Worm (Caenorhabditis elegans) whole organism, L2 larva: ENCODE results near the gene klp-19.

Source experiments
- C34F6.9 ChIP-seq: fragments of 150-350 bp; optimal IDR thresholded peaks from 2 replicates; lab custom pipeline; 2014; ENCODE audit warnings: missing biosample characterization, missing genetic modification characterization
- F13H6.1 ChIP-seq: sonication (generic microtip); optimal IDR thresholded peaks from 2 replicates; lab custom pipeline; 2016; ENCODE audit warnings: missing genetic modification characterization, missing compliant biosample characterization
- R02D3.7 ChIP-seq: fragments of 150-350 bp; optimal IDR thresholded peaks from 2 replicates; lab custom pipeline; 2014; ENCODE audit warnings: missing biosample characterization, missing genetic modification characterization
- Y55F3AM.14 ChIP-seq: fragments of 200-800 bp; sonication (Bioruptor generic); optimal IDR thresholded peaks from 2 replicates; lab custom pipeline; 2018; ENCODE audit warnings: mild to moderate bottlenecking, missing genetic modification characterization, missing compliant biosample characterization
- alr-1 ChIP-seq: fragments of 150-350 bp; optimal IDR thresholded peaks from 2 replicates; lab custom pipeline; 2014; ENCODE audit warnings: missing biosample characterization, missing genetic modification characterization
- ama-1 ChIP-seq: fragments of 150-350 bp; optimal IDR thresholded peaks from 2 replicates; lab custom pipeline; 2018; ENCODE audit warnings: inconsistent platforms
- blmp-1 ChIP-seq: sonication (generic microtip); optimal IDR thresholded peaks from 2 replicates; lab custom pipeline; 2017; ENCODE audit warnings: missing genetic modification characterization, mild to moderate bottlenecking, missing compliant biosample characterization, antibody characterized with exemption, moderate library complexity; ENCODE audit not compliant: insufficient read depth
- ceh-16 ChIP-seq: fragments of 150-350 bp; optimal IDR thresholded peaks from 2 replicates; lab custom pipeline; 2014; ENCODE audit warnings: missing biosample characterization, missing genetic modification characterization
- ceh-82 ChIP-seq: fragments of 150-350 bp; optimal IDR thresholded peaks from 2 replicates; lab custom pipeline; 2014; ENCODE audit warnings: missing biosample characterization, missing genetic modification characterization
- crh-2 ChIP-seq: sonication (generic microtip); optimal IDR thresholded peaks from 2 replicates; lab custom pipeline; 2017; ENCODE audit warnings: missing biosample characterization, missing genetic modification characterization
- egl-27 ChIP-seq: sonication (generic microtip); optimal IDR thresholded peaks from 3 replicates; lab custom pipeline; 2017; ENCODE audit warnings: missing biosample characterization, missing genetic modification reagents, missing genetic modification characterization
- elt-1 ChIP-seq: fragments of 150-350 bp; optimal IDR thresholded peaks from 2 replicates; lab custom pipeline; 2014; ENCODE audit warnings: missing biosample characterization, missing genetic modification characterization
- fos-1 ChIP-seq: fragments of 150-350 bp; optimal IDR thresholded peaks from 2 replicates; lab custom pipeline; 2014; ENCODE audit warnings: missing biosample characterization, missing genetic modification characterization
- gmeb-1 ChIP-seq: fragments of 150-350 bp; optimal IDR thresholded peaks from 2 replicates; lab custom pipeline; 2014; ENCODE audit warnings: missing biosample characterization, missing genetic modification characterization
- lin-11 ChIP-seq: fragments of 150-350 bp; sonication (generic microtip); optimal IDR thresholded peaks from 2 replicates; lab custom pipeline; 2014; ENCODE audit warnings: missing biosample characterization, missing genetic modification characterization, inconsistent platforms, mixed read lengths
- lin-13 ChIP-seq: fragments of 150-350 bp; optimal IDR thresholded peaks from 2 replicates; lab custom pipeline; 2014; ENCODE audit warnings: missing biosample characterization, missing genetic modification reagents, missing genetic modification characterization
- lin-39 ChIP-seq: fragments of 150-350 bp; optimal IDR thresholded peaks from 2 replicates; lab custom pipeline; 2014; ENCODE audit warnings: missing biosample characterization, missing genetic modification reagents, missing genetic modification characterization
- lsy-2 ChIP-seq, 2 experiments: fragments of 150-350 bp in 1 of 2; sonication (generic microtip) in 1 of 2; optimal IDR thresholded peaks; 2 replicates each; lab custom pipeline; 2014 to 2017; ENCODE audit warnings: missing biosample characterization in 2 of 2, missing genetic modification characterization in 2 of 2
- mab-5 ChIP-seq: fragments of 150-350 bp; optimal IDR thresholded peaks from 2 replicates; lab custom pipeline; 2014; ENCODE audit warnings: missing biosample characterization, missing genetic modification characterization
- mdl-1 ChIP-seq, 2 experiments: fragments of 150-350 bp in 1 of 2; sonication (generic microtip) in 1 of 2; optimal IDR thresholded peaks; 2 replicates each; lab custom pipeline; 2017; ENCODE audit warnings: missing biosample characterization in 2 of 2, missing genetic modification characterization in 2 of 2
- nhr-10 ChIP-seq: sonication (generic microtip); optimal IDR thresholded peaks from 2 replicates; lab custom pipeline; 2017; ENCODE audit warnings: missing biosample characterization, missing genetic modification characterization
- nhr-11 ChIP-seq: fragments of 150-350 bp; optimal IDR thresholded peaks from 2 replicates; lab custom pipeline; 2014; ENCODE audit warnings: missing biosample characterization, missing genetic modification characterization
- nhr-12 ChIP-seq: fragments of 150-350 bp; optimal IDR thresholded peaks from 2 replicates; lab custom pipeline; 2014; ENCODE audit warnings: missing biosample characterization, missing genetic modification characterization
- nhr-129 ChIP-seq: fragments of 150-350 bp; optimal IDR thresholded peaks from 2 replicates; lab custom pipeline; 2014; ENCODE audit warnings: missing biosample characterization, missing genetic modification characterization
- nhr-21 ChIP-seq: fragments of 150-350 bp; optimal IDR thresholded peaks from 2 replicates; lab custom pipeline; 2014; ENCODE audit warnings: missing biosample characterization, missing genetic modification characterization
- nhr-23 ChIP-seq: fragments of 150-350 bp; optimal IDR thresholded peaks from 2 replicates; lab custom pipeline; 2014; ENCODE audit warnings: missing biosample characterization, missing genetic modification reagents, missing genetic modification characterization
- nhr-237 ChIP-seq: fragments of 150-350 bp; optimal IDR thresholded peaks from 2 replicates; lab custom pipeline; 2014; ENCODE audit warnings: missing biosample characterization, missing genetic modification characterization
- nhr-25 ChIP-seq: fragments of 150-350 bp; sonication (generic microtip); optimal IDR thresholded peaks from 3 replicates; lab custom pipeline; 2014; ENCODE audit warnings: missing biosample characterization, missing genetic modification characterization
- nhr-6 ChIP-seq: fragments of 150-350 bp; optimal IDR thresholded peaks from 2 replicates; lab custom pipeline; 2014; ENCODE audit warnings: missing biosample characterization, missing genetic modification characterization
- nhr-77 ChIP-seq: fragments of 150-350 bp; optimal IDR thresholded peaks from 2 replicates; lab custom pipeline; 2014; ENCODE audit warnings: missing biosample characterization, missing genetic modification characterization
- sem-4 ChIP-seq: fragments of 150-350 bp; optimal IDR thresholded peaks from 2 replicates; lab custom pipeline; 2014; ENCODE audit warnings: missing biosample characterization, missing genetic modification reagents, missing genetic modification characterization
- skn-1 ChIP-seq: sonication (generic microtip); optimal IDR thresholded peaks from 2 replicates; lab custom pipeline; 2017; ENCODE audit warnings: missing biosample characterization, missing genetic modification characterization
- sma-3 ChIP-seq: sonication (generic microtip); optimal IDR thresholded peaks from 2 replicates; lab custom pipeline; 2016; ENCODE audit warnings: missing genetic modification reagents, missing genetic modification characterization, missing compliant biosample characterization
- sma-9 ChIP-seq, 2 experiments: fragments of 150-350 bp in 1 of 2; sonication (generic microtip) in 1 of 2; optimal IDR thresholded peaks; 2 replicates each; lab custom pipeline; 2014 to 2016; ENCODE audit warnings: missing genetic modification characterization in 2 of 2, mild to moderate bottlenecking in 1 of 2, missing biosample characterization in 1 of 2, missing compliant biosample characterization in 1 of 2, missing genetic modification reagents in 1 of 2, moderate library complexity in 1 of 2
- unc-55 ChIP-seq: fragments of 150-350 bp; sonication (generic microtip); optimal IDR thresholded peaks from 3 replicates; lab custom pipeline; 2014; ENCODE audit warnings: missing biosample characterization, missing genetic modification reagents, missing genetic modification characterization
- unc-62 ChIP-seq: fragments of 150-350 bp; optimal IDR thresholded peaks from 2 replicates; lab custom pipeline; 2014; ENCODE audit warnings: missing biosample characterization, missing genetic modification reagents, missing genetic modification characterization
- zag-1 ChIP-seq: fragments of 150-350 bp; optimal IDR thresholded peaks from 2 replicates; lab custom pipeline; 2014; ENCODE audit warnings: missing biosample characterization, missing genetic modification characterization
- ztf-11 ChIP-seq: sonication (generic microtip); optimal IDR thresholded peaks from 2 replicates; lab custom pipeline; 2017; ENCODE audit warnings: missing biosample characterization, missing genetic modification characterization
- ztf-4 ChIP-seq: fragments of 150-350 bp; optimal IDR thresholded peaks from 2 replicates; lab custom pipeline; 2014; ENCODE audit warnings: missing biosample characterization, missing genetic modification characterization

klp-19 gene

DNA sequence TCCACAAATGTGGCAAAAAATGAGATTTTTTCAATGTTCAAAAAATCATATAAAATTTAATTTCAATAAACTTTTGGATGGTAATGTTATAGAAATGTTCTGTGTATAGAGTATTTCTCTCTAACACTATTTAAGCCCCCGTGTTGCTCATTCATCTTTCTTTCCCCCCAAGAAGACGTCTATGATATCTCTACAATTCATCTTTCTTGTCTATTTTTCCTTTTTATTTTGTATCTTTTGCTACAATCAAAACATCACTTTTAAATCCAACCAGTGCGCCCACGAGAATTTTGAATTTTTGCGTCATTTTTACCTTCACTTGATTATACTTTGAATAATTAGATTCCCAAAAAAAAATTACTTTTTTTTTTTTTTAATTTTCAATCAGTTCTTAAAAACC, 34.3 kb downstream of the klp-19 start:
- TF ChIP-seq Y55F3AM.14 (GFP tag; lab: Kevin White, UChicago) (no peak), mab-5 (tag; lab: Kevin White, UChicago) (peak; percentile 19), unc-55 (GFP tag; lab: Kevin White, UChicago) (peak; percentile 69), sma-9 (GFP tag; optimal IDR thresholded peaks at IDR 0.05; lab: Kevin White, UChicago) (peak; percentile 12), sma-9 (tag; optimal IDR thresholded peaks at IDR 0.05; lab: Kevin White, UChicago) (no peak)

DNA sequence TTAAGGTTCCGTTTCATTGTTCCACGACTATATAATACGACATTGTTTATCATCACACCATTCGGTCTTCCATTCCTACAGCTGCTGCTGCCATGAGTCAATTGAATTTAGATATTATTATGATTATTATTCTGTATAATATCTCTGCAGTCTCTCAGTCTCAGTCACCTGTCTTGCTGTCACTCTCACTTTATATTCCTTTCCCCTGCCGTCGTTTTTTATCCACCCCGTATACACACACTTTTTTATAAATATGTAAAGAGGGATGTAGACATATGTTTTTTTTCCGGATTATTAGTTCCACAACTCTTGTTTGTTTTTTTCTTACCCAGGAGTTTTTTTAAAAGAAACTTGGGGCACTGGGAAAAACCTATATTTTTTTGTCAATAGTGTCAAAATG, 34.8 kb downstream of the klp-19 start:
- no peak for TF ChIP-seq unc-62 (GFP tag; lab: Kevin White, UChicago)
- TF ChIP-seq R02D3.7 (tag; lab: Kevin White, UChicago) = no peak
- no peak for TF ChIP-seq nhr-23 (tag; lab: Kevin White, UChicago)
- TF ChIP-seq crh-2 = no peak
- TF ChIP-seq egl-27 = no peak
- TF ChIP-seq ceh-82 (tag; lab: Kevin White, UChicago) = no peak
- TF ChIP-seq lsy-2 (tag; optimal IDR thresholded peaks at IDR 0.05; lab: Kevin White, UChicago) = no peak
- TF ChIP-seq ceh-16 (tag; lab: Kevin White, UChicago) = no peak
- no peak for TF ChIP-seq nhr-12
- no peak for TF ChIP-seq ama-1 (lab: Kevin White, UChicago)
- TF ChIP-seq nhr-237 (tag; lab: Kevin White, UChicago) = no peak
- no peak for TF ChIP-seq nhr-11 (tag; lab: Kevin White, UChicago)
- TF ChIP-seq unc-55 (GFP tag; lab: Kevin White, UChicago) = no peak
- no peak for TF ChIP-seq Y55F3AM.14 (GFP tag; lab: Kevin White, UChicago)
- TF ChIP-seq nhr-77 = no peak
- TF ChIP-seq blmp-1 (tag; lab: Kevin White, UChicago) = no peak
- no peak for TF ChIP-seq nhr-25 (tag; lab: Kevin White, UChicago)
- TF ChIP-seq sma-9 (GFP tag; optimal IDR thresholded peaks at IDR 0.05; lab: Kevin White, UChicago) = no peak
- TF ChIP-seq sma-9 (tag; optimal IDR thresholded peaks at IDR 0.05; lab: Kevin White, UChicago) = no peak
- no peak for TF ChIP-seq mdl-1 (tag; optimal IDR thresholded peaks at IDR 0.05; lab: Kevin White, UChicago)

- peak in 1 of 2 experiments; percentile 2 for TF ChIP-seq mdl-1 (tag; optimal IDR thresholded peaks at IDR 0.05; lab: Kevin White, UChicago)
- no peak for TF ChIP-seq ztf-4 (tag; lab: Kevin White, UChicago)
- peak; percentile 84 for TF ChIP-seq unc-55 (GFP tag; lab: Kevin White, UChicago)
- no peak for TF ChIP-seq sma-3 (GFP tag; lab: Kevin White, UChicago)
- TF ChIP-seq zag-1 (tag; lab: Kevin White, UChicago) = peak; percentile 57
- no peak for TF ChIP-seq lin-39 (tag; lab: Kevin White, UChicago)
- peak; percentile 25 for TF ChIP-seq Y55F3AM.14 (GFP tag; lab: Kevin White, UChicago)
- TF ChIP-seq C34F6.9 (tag; lab: Kevin White, UChicago) = peak; percentile 79
- TF ChIP-seq nhr-129 (tag; lab: Kevin White, UChicago) = peak; percentile 8
- TF ChIP-seq lsy-2 (tag; optimal IDR thresholded peaks at IDR 0.05; lab: Kevin White, UChicago) = peak in 1 of 2 experiments; percentile 54
- TF ChIP-seq sem-4 (tag; lab: Kevin White, UChicago) = peak; percentile 3
- TF ChIP-seq ceh-16 (tag; lab: Kevin White, UChicago) = no peak
- TF ChIP-seq fos-1 (tag; lab: Kevin White, UChicago) = no peak
Measured at ce11 chrIII:13270896-13271295, 36.2 kb downstream of the klp-19 start.

ce11 chrIII:13268856-13269255, 38.2 kb downstream of the klp-19 start, which contains the start of gene cpf-2:
Gene cpf-2 (minus strand): TSS chrIII:13268883.
- TF ChIP-seq sma-9 (GFP tag; optimal IDR thresholded peaks at IDR 0.05; lab: Kevin White, UChicago) = peak; percentile 74
- TF ChIP-seq sma-9 (tag; optimal IDR thresholded peaks at IDR 0.05; lab: Kevin White, UChicago) = no peak
- no peak for TF ChIP-seq mdl-1 (tag; optimal IDR thresholded peaks at IDR 0.05; lab: Kevin White, UChicago)
- peak; percentile 85 for TF ChIP-seq gmeb-1 (tag; lab: Kevin White, UChicago)
- peak; percentile 82 for TF ChIP-seq crh-2
- peak; percentile 84 for TF ChIP-seq F13H6.1 (tag; lab: Kevin White, UChicago)
- TF ChIP-seq nhr-10 (tag; lab: Kevin White, UChicago) = peak; percentile 27
- peak; percentile 39 for TF ChIP-seq skn-1 (tag; lab: Kevin White, UChicago)
- peak; percentile 82 for TF ChIP-seq lin-11
- TF ChIP-seq alr-1 (tag; lab: Kevin White, UChicago) = no peak
- peak; percentile 76 for TF ChIP-seq sma-3 (GFP tag; lab: Kevin White, UChicago)
- TF ChIP-seq lsy-2 (tag; optimal IDR thresholded peaks at IDR 0.05; lab: Kevin White, UChicago) = peak; percentile 66 to 83
- peak; percentile 78 for TF ChIP-seq unc-55 (GFP tag; lab: Kevin White, UChicago)
- peak; percentile 8 for TF ChIP-seq nhr-77
- peak; percentile 77 for TF ChIP-seq nhr-21
- peak; percentile 74 for TF ChIP-seq sem-4 (tag; lab: Kevin White, UChicago)
- TF ChIP-seq ceh-16 (tag; lab: Kevin White, UChicago) = peak; percentile 70
- peak; percentile 3 for TF ChIP-seq ztf-11 (tag; lab: Kevin White, UChicago)
- TF ChIP-seq lin-13 (GFP tag; lab: Kevin White, UChicago) = peak; percentile 77
- TF ChIP-seq nhr-129 (tag; lab: Kevin White, UChicago) = peak; percentile 84
- TF ChIP-seq fos-1 (tag; lab: Kevin White, UChicago) = peak; percentile 39
- TF ChIP-seq blmp-1 (tag; lab: Kevin White, UChicago) = peak; percentile 14
- TF ChIP-seq nhr-237 (tag; lab: Kevin White, UChicago) = no peak
- no peak for TF ChIP-seq ztf-4 (tag; lab: Kevin White, UChicago)
- no peak for TF ChIP-seq Y55F3AM.14 (GFP tag; lab: Kevin White, UChicago)
- TF ChIP-seq egl-27 = no peak
- peak; percentile 43 for TF ChIP-seq nhr-6 (tag; lab: Kevin White, UChicago)
- TF ChIP-seq nhr-25 (tag; lab: Kevin White, UChicago) = peak; percentile 71
- TF ChIP-seq R02D3.7 (tag; lab: Kevin White, UChicago) = no peak
- TF ChIP-seq zag-1 (tag; lab: Kevin White, UChicago) = no peak
- TF ChIP-seq C34F6.9 (tag; lab: Kevin White, UChicago) = peak; percentile 80
- TF ChIP-seq ama-1 (lab: Kevin White, UChicago) = no peak
- TF ChIP-seq elt-1 = no peak
